Worm (Caenorhabditis elegans): ENCODE measurements around the gene ints-13.
"Not testable (repeated sequence)": the region's sequence is repeated elsewhere in the genome, so short reads cannot be mapped to it uniquely, and the experiment has no call there.

ints-13 gene

ce11 chrIV:230714-231113 is 6.5 kb downstream of the ints-13 start:
- TF ChIP-seq efl-1 (optimal IDR thresholded peaks at IDR 0.05), result not testable (repeated sequence)
- TF ChIP-seq efl-1 (GFP tag; optimal IDR thresholded peaks at IDR 0.05 in 1 of 2), result peak in 1 of 2 experiments; percentile 17

ce11 chrIV:218252-218651 is 19.0 kb downstream of the ints-13 start, which contains the start of gene prdx-6:
Gene prdx-6 (plus strand): TSS chrIV:218552.
- TF ChIP-seq lin-15B (tag; optimal IDR thresholded peaks at IDR 0.05) (no peak), pag-3 (tag; optimal IDR thresholded peaks at IDR 0.05; ENCODE audit: borderline replicate concordance, insufficient read depth) (no peak), grh-1 (GFP tag; IDR thresholded peaks at IDR 0.05) (no peak), nhr-84 (tag; optimal IDR thresholded peaks at IDR 0.05) (no peak), lsy-2 (tag; optimal IDR thresholded peaks at IDR 0.05) (no peak), unc-86 (tag; optimal IDR thresholded peaks at IDR 0.05) (no peak), dsc-1 (tag; optimal IDR thresholded peaks at IDR 0.05) (no peak), hlh-4 (tag; optimal IDR thresholded peaks at IDR 0.05) (no peak), lin-14 (GFP tag; optimal IDR thresholded peaks at IDR 0.05) (no peak), egl-13 (tag; optimal IDR thresholded peaks at IDR 0.05) (no peak), ceh-63 (GFP tag; optimal IDR thresholded peaks at IDR 0.05) (no peak), unc-98 (GFP tag; IDR thresholded peaks at IDR 0.05) (no peak), Y116A8C.19 (tag; optimal IDR thresholded peaks at IDR 0.05; ENCODE audit: borderline replicate concordance) (no peak), alr-1 (tag; optimal IDR thresholded peaks at IDR 0.05; ENCODE audit: borderline replicate concordance) (no peak), zip-4 (GFP tag; optimal IDR thresholded peaks at IDR 0.05) (no peak), elt-2 (tag; optimal IDR thresholded peaks at IDR 0.05) (no peak), aly-2 (tag; optimal IDR thresholded peaks at IDR 0.05) (no peak)

ce11 chrIV:210591-210990 is 26.7 kb downstream of the ints-13 start:
- TF ChIP-seq pax-3 (tag; optimal IDR thresholded peaks at IDR 0.05) (no peak), mep-1 (tag; optimal IDR thresholded peaks at IDR 0.05) (peak; percentile 35), lin-13 (GFP tag; optimal IDR thresholded peaks at IDR 0.05) (peak; percentile 11), elt-3 (tag; optimal IDR thresholded peaks at IDR 0.05) (peak in 2 of 6 experiments; percentile 22 to 50), unc-130 (tag; optimal IDR thresholded peaks at IDR 0.05) (no peak), mdl-1 (tag; optimal IDR thresholded peaks at IDR 0.05) (peak in 1 of 2 experiments; percentile 10), efl-1 (optimal IDR thresholded peaks at IDR 0.05) (peak; percentile 50 to 53), efl-1 (GFP tag; optimal IDR thresholded peaks at IDR 0.05 in 1 of 2) (peak; percentile 32 to 94), jun-1 (tag; optimal IDR thresholded peaks at IDR 0.05) (peak; percentile 31), blmp-1 (tag; optimal IDR thresholded peaks at IDR 0.05) (peak; percentile 14), C16A3.4 (tag; optimal IDR thresholded peaks at IDR 0.05) (no peak), lsy-2 (tag; optimal IDR thresholded peaks at IDR 0.05) (peak; percentile 35 to 38), nhr-85 (tag) (peak; percentile 84), tbx-2 (tag; optimal IDR thresholded peaks at IDR 0.05) (peak; percentile 41), nhr-20 (tag; optimal IDR thresholded peaks at IDR 0.05) (peak; percentile 50), nhr-84 (tag; optimal IDR thresholded peaks at IDR 0.05) (no peak), dpl-1 (GFP tag; optimal IDR thresholded peaks at IDR 0.05) (peak; percentile 10 to 25 (median 23)), lir-3 (tag; optimal IDR thresholded peaks at IDR 0.05; ENCODE audit: poor library complexity) (no peak), alr-1 (tag; optimal IDR thresholded peaks at IDR 0.05; ENCODE audit: borderline replicate concordance) (no peak), snu-23 (GFP tag; optimal IDR thresholded peaks at IDR 0.05) (peak; percentile 57), nhr-47 (tag; optimal IDR thresholded peaks at IDR 0.05) (no peak), skn-1 (tag; optimal IDR thresholded peaks at IDR 0.05) (peak; percentile 61), ceh-88 (GFP tag; IDR thresholded peaks at IDR 0.05) (no peak), elt-2 (tag; optimal IDR thresholded peaks at IDR 0.05) (peak; percentile 79), nhr-71 (tag; optimal IDR thresholded peaks at IDR 0.05) (peak; percentile 64), sptf-1 (tag; optimal IDR thresholded peaks at IDR 0.05) (no peak), aly-2 (tag; optimal IDR thresholded peaks at IDR 0.05) (no peak), unc-86 (tag; optimal IDR thresholded peaks at IDR 0.05) (peak; percentile 9), nhr-90 (tag; optimal IDR thresholded peaks at IDR 0.05; ENCODE audit: poor library complexity) (peak; percentile 75), swsn-7 (tag; optimal IDR thresholded peaks at IDR 0.05) (peak; percentile 49), rnt-1 (tag; optimal IDR thresholded peaks at IDR 0.05) (no peak), ztf-4 (tag; optimal IDR thresholded peaks at IDR 0.05) (no peak), ceh-82 (tag; optimal IDR thresholded peaks at IDR 0.05) (peak in 2 of 3 experiments; percentile 10 to 27), lin-35 (GFP tag; optimal IDR thresholded peaks at IDR 0.05) (peak in 1 of 2 experiments; percentile 66), unc-98 (GFP tag; IDR thresholded peaks at IDR 0.05) (no peak), irx-1 (tag; optimal IDR thresholded peaks at IDR 0.05) (no peak), pag-3 (tag; optimal IDR thresholded peaks at IDR 0.05; ENCODE audit: borderline replicate concordance, insufficient read depth) (no peak), nhr-12 (tag; optimal IDR thresholded peaks at IDR 0.05) (no peak)
